Worm (Caenorhabditis elegans): ENCODE results near the gene cyp-34A6.

The cyp-34A6 gene

DNA sequence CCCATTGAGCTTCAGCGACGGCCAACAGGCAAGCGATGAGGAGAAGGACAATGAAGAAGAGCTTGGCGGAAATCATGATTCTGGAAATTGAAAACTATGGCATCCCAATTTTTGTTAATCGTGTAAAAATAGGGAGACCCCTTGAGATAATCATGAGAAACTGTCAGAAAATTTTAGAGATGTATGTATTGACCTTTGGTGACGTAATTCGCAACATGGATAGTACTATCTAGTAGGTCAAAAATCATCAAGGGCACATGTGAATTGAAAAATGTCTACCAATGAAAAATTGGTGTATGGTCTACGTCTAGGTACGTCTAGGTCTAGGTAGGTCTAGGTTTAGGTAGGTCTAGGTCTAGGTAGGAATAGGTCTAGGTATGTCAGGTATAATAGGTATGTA is 17.9 kb upstream of the cyp-34A6 start, which contains the start of gene nlp-34:
Gene nlp-34, minus strand, starts transcription at position 82 of the 400 bp plus-strand sequence.
- no peak for TF ChIP-seq him-1 (tag; optimal IDR thresholded peaks at IDR 0.05)

ce11 chrV:3976964-3977363 is 15.8 kb upstream of the cyp-34A6 start, which contains the start of gene str-83:
Gene str-83 (plus strand): TSS chrV:3977264.
- TF ChIP-seq W03F9.2 (tag; optimal IDR thresholded peaks at IDR 0.05) = no peak

DNA sequence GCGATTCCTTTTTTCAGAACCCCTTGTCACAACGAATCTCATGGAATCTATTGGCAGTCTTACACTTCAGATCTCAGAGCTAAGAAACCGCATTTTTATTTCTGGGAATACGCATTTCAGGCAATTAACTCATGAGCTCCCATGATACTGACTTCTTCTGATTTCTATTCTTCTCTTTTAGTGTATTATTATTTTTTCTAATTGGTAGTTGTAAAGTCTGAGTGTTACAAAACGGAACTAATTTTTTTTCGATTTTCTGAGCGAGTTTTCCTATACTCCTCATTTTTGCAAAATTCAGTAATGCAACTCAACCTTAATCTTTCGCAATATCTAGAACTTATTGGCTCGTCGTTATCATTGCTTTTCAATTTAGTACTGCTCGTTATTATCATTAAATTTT is 13.2 kb upstream of the cyp-34A6 start, which contains the start of gene str-82:
Gene str-82, plus strand, starts transcription at position 301 of the 400 bp plus-strand sequence.
- TF ChIP-seq him-1 (tag; optimal IDR thresholded peaks at IDR 0.05) (no peak), dao-5 (tag; optimal IDR thresholded peaks at IDR 0.05) (no peak), W03F9.2 (tag; optimal IDR thresholded peaks at IDR 0.05) (no peak)

ce11 chrV:3972846-3973245 is 11.7 kb upstream of the cyp-34A6 start, which contains the start of gene cyp-34A10:
Gene cyp-34A10 (minus strand): TSS chrV:3972991.
- TF ChIP-seq him-1 (tag; optimal IDR thresholded peaks at IDR 0.05) (no peak), W03F9.2 (tag; optimal IDR thresholded peaks at IDR 0.05) (no peak)

DNA sequence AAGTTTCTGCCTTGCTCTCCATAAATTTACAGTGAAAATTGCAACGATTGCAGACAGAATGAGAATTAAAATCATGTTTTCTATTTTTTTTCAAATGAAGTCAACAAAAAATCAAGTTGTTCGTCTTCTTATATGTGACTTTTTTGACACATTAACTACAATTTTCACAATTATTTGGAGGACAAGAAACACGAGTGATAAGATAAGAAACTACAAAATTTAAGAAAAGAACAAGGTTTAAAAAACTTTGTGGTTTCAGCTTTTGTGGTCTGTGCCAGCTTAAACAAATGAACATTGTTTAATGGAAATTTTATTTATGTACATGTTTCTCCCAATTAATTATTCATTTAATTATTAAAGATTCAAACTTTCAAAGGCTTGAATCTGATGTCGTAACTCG is 9.3 kb upstream of the cyp-34A6 start, which contains the start of gene cyp-34A9:
Gene cyp-34A9, minus strand, starts transcription at position 131 of the 400 bp plus-strand sequence.
- TF ChIP-seq W03F9.2 (tag; optimal IDR thresholded peaks at IDR 0.05) (no peak), him-1 (tag; optimal IDR thresholded peaks at IDR 0.05) (no peak), dao-5 (tag; optimal IDR thresholded peaks at IDR 0.05) (no peak)

DNA sequence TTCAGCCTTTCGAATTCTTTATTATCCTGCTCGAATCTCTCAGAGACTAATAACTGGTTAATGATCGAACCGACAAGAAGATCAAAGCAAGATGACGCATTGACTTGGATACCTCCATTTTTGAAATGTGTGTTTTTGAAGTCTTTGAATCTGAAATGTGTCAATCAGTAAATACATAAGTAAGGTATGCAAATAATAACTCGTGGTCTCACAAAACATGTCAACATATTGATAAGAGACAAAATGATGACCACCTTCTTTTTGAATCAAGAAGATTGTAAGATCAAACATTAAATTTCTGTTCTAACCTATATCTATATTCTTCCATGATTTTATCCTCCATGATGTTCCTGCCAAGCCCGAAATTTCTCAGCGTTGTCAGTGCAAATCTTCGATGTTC is 8.5 kb upstream of the cyp-34A6 start:
- no peak for TF ChIP-seq dao-5 (tag; optimal IDR thresholded peaks at IDR 0.05)
- TF ChIP-seq W03F9.2 (tag; optimal IDR thresholded peaks at IDR 0.05) = no peak
- no peak for TF ChIP-seq him-1 (tag; optimal IDR thresholded peaks at IDR 0.05)

- TF ChIP-seq him-1 (tag; optimal IDR thresholded peaks at IDR 0.05) (no peak), dao-5 (tag; optimal IDR thresholded peaks at IDR 0.05) (no peak), W03F9.2 (tag; optimal IDR thresholded peaks at IDR 0.05) (no peak)
Measured at ce11 chrV:3968929-3969328, 7.8 kb upstream of the cyp-34A6 start.

DNA sequence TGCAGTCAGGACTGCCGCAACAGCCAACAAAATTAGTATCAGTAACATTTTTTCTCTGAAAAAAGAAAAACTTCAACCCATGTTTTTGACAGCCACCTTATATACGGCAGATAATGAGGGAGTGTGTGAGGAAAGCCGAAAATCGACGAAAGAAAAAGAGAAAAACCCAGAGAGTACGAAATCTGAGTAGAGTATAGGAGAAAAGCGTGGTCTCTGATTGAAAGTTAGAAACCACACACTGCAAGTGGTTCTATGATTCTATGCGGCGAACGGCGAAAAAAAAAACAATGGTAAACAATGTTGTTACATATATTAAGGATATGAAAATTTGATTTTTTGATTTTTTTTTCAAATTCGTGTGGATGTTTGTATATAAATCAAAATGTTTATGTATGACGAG is 6.6 kb upstream of the cyp-34A6 start, which contains the start of gene cyp-34A8:
Gene cyp-34A8, minus strand, starts transcription at position 62 of the 400 bp plus-strand sequence.
- TF ChIP-seq him-1 (tag; optimal IDR thresholded peaks at IDR 0.05) (no peak), W03F9.2 (tag; optimal IDR thresholded peaks at IDR 0.05) (no peak), dao-5 (tag; optimal IDR thresholded peaks at IDR 0.05) (no peak)

DNA sequence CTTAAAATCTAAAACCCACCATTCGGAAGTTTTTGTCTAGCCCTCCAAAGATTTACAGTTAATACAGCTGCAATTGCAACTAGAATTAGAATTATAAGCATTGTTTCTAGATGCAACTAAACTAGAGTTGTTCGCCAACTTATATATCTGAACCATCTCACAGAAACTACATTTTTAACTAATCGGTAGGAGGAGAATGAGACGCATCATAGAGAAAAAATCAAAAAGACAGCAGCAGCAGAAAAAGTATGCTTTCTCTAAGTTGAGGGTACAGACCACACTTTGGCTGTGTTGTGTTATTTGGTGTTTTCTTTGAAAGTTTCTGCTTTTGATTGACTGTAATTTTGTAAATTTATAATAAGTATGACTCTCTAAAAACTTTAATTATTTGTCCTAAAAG is 2.6 kb upstream of the cyp-34A6 start, which contains the start of gene cyp-34A7:
Gene cyp-34A7, minus strand, starts transcription at position 101 of the 400 bp plus-strand sequence.
- TF ChIP-seq dao-5 (tag; optimal IDR thresholded peaks at IDR 0.05) (no peak), him-1 (tag; optimal IDR thresholded peaks at IDR 0.05) (no peak), W03F9.2 (tag; optimal IDR thresholded peaks at IDR 0.05) (no peak)

ce11 chrV:3957608-3958007 is 3.5 kb downstream of the cyp-34A6 start, which contains the start of gene cyp-34A5:
Gene cyp-34A5 (minus strand): TSS chrV:3957708.
- TF ChIP-seq dao-5 (tag; optimal IDR thresholded peaks at IDR 0.05) (no peak), W03F9.2 (tag; optimal IDR thresholded peaks at IDR 0.05) (no peak)

DNA sequence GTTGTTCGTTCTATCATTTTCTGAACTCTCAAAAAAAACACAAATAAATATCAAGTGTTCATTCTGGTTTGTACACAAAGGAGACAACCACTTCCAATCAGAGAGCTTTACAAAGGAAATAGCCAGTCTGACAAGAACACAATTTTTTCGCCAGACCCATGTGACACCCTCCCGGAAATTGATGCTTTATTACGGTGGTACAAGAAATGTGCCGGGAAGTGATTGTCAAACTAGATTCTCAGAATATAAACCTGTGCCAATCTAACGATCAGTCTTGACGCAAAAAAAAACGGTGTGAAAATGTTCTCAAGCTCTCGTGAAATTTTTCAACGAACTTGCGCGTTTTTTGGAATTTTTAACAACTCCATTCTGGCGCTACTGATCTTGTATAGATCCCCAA is 7.4 kb downstream of the cyp-34A6 start, which contains the start of gene str-247:
Gene str-247, plus strand, starts transcription at position 301 of the 400 bp plus-strand sequence.
- TF ChIP-seq him-1 (tag; optimal IDR thresholded peaks at IDR 0.05) = no peak
- no peak for TF ChIP-seq W03F9.2 (tag; optimal IDR thresholded peaks at IDR 0.05)
- TF ChIP-seq dao-5 (tag; optimal IDR thresholded peaks at IDR 0.05) = no peak

DNA sequence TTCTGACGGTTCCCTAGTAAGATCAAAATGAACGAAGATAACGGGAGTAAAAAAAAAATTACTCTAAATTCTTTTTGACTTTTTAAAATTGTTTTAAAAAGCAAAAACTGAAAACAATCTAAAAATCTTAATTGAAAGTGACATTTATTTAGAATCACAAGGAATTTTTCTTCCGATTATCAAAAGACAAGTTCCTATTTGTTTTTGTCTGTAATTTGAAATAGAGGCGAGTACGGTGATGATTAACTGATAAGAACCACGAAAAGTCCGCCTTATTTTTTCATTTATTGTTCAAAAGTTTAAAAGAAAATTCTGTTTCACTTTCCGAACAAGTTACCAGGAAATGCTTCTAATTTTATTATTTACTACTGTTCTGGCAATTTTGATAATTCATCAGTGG is 11.4 kb downstream of the cyp-34A6 start, which contains the start of gene dach-1:
Gene dach-1, plus strand, starts transcription at position 301 of the 400 bp plus-strand sequence.
- TF ChIP-seq W03F9.2 (tag; optimal IDR thresholded peaks at IDR 0.05) = no peak
- TF ChIP-seq him-1 (tag; optimal IDR thresholded peaks at IDR 0.05) = no peak
- no peak for TF ChIP-seq dao-5 (tag; optimal IDR thresholded peaks at IDR 0.05)

DNA sequence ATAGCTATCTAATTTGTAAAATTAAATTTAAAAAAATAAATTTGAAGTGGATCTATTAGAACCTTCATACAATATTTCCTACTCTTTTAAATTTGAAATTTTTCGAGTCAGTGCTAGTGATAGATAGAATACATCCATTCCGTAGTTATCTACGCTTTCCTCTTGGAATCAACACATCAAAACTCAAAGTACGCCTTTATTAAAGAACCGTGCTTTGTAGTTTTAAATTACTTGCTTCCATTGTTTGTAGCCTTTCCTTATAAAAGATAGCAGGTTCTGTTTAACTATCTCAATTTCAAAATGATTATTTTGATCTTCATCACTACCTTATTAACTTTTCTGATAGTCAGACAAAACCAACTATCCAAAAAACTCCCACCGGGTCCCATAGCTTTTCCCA is 16.1 kb downstream of the cyp-34A6 start, which contains the start of gene cyp-35B3:
Gene cyp-35B3, plus strand, starts transcription at position 301 of the 400 bp plus-strand sequence.
- TF ChIP-seq dao-5 (tag; optimal IDR thresholded peaks at IDR 0.05) (no peak), him-1 (tag; optimal IDR thresholded peaks at IDR 0.05) (no peak), W03F9.2 (tag; optimal IDR thresholded peaks at IDR 0.05) (no peak)

DNA sequence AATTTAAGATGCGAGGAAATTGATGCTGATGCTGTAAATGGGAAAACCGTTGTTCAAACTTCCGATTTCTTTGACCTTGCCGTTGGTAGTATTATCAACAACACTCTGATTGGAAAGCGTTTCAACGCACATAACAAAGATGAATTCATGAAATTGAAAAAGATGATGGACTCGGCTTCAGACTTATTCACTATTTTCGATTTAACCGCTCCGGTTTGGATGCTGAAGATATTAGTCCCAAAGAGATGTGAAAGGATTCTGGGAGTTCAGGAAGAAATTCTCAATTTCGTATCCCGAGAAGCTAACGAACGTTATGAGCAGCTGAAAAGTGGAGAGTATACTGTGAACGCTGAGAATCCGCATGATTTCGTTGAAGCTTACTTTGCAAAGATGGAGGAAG is 17.8 kb downstream of the cyp-34A6 start:
- TF ChIP-seq him-1 (tag; optimal IDR thresholded peaks at IDR 0.05) = no peak
- TF ChIP-seq dao-5 (tag; optimal IDR thresholded peaks at IDR 0.05) = no peak
- no peak for TF ChIP-seq W03F9.2 (tag; optimal IDR thresholded peaks at IDR 0.05)

DNA sequence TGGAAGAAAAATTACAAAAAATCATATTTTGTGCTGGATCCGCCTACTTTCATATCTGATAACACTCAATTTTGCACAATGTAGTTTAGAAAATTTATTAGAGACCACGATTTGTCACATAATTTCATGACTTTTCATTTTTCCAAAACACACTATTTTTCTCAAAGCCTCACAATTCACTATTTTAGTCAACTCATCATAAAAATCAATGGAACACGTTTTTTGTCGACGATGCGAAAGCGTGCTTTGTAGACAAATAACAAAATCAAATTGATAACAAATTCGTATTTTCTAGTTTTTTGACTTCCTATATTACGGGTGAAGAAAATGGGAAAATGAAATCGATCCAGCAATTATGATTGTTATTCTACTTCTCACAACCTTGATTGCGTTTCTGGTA is 19.3 kb downstream of the cyp-34A6 start, which contains the start of gene cyp-35B2:
Gene cyp-35B2, plus strand, starts transcription at position 301 of the 400 bp plus-strand sequence.
- no peak for TF ChIP-seq him-1 (tag; optimal IDR thresholded peaks at IDR 0.05)
- no peak for TF ChIP-seq W03F9.2 (tag; optimal IDR thresholded peaks at IDR 0.05)
- TF ChIP-seq dao-5 (tag; optimal IDR thresholded peaks at IDR 0.05) = no peak
